Worm (Caenorhabditis elegans): ENCODE results near the gene chil-12.
"Not testable (repeated sequence)": the region's sequence is repeated elsewhere in the genome, so short reads cannot be mapped to it uniquely, and the experiment has no call there.

The chil-12 gene

ce11 chrV:15244456-15244855 lies 3.1 kb downstream of the chil-12 start, which contains the start of gene kin-30:
Gene kin-30, plus strand, starts transcription at chrV:15244756.
- TF ChIP-seq sptf-1 (tag; optimal IDR thresholded peaks at IDR 0.05) (no peak), ztf-11 (tag; optimal IDR thresholded peaks at IDR 0.05) (no peak), unc-39 (tag; optimal IDR thresholded peaks at IDR 0.05) (no peak), unc-120 (tag; optimal IDR thresholded peaks at IDR 0.05; ENCODE audit: poor library complexity, severe bottlenecking) (no peak), unc-62 (GFP tag; optimal IDR thresholded peaks at IDR 0.05) (no peak), blmp-1 (tag; optimal IDR thresholded peaks at IDR 0.05) (no peak), ceh-83 (GFP tag; optimal IDR thresholded peaks at IDR 0.05) (no peak), nhr-237 (tag; optimal IDR thresholded peaks at IDR 0.05) (no peak), hlh-1 (tag; optimal IDR thresholded peaks at IDR 0.05) (no peak), cnd-1 (tag; optimal IDR thresholded peaks at IDR 0.05) (no peak), lsy-2 (tag; optimal IDR thresholded peaks at IDR 0.05) (no peak), M03D4.4 (tag; optimal IDR thresholded peaks at IDR 0.05) (no peak), nhr-28 (tag; optimal IDR thresholded peaks at IDR 0.05) (no peak), flh-1 (GFP tag; optimal IDR thresholded peaks at IDR 0.05) (no peak), tbx-8 (GFP tag; optimal IDR thresholded peaks at IDR 0.05) (no peak), mep-1 (tag; optimal IDR thresholded peaks at IDR 0.05) (no peak)

- TF ChIP-seq mls-2 (tag; optimal IDR thresholded peaks at IDR 0.05); flh-1 (GFP tag; optimal IDR thresholded peaks at IDR 0.05); unc-62 (GFP tag; optimal IDR thresholded peaks at IDR 0.05): not testable (repeated sequence)
Observed at ce11 chrV:15250304-15250703, 8.9 kb downstream of the chil-12 start, which contains the start of gene srd-28. Gene srd-28, plus strand, starts transcription at chrV:15250604.

- TF ChIP-seq lin-13 (tag; optimal IDR thresholded peaks at IDR 0.05) (no peak), unc-120 (tag; optimal IDR thresholded peaks at IDR 0.05; ENCODE audit: poor library complexity, severe bottlenecking) (no peak), ceh-39 (tag; optimal IDR thresholded peaks at IDR 0.05) (no peak), zip-8 (tag; optimal IDR thresholded peaks at IDR 0.05) (no peak), mls-2 (tag; optimal IDR thresholded peaks at IDR 0.05) (no peak), M03D4.4 (tag; optimal IDR thresholded peaks at IDR 0.05) (no peak), sptf-1 (tag; optimal IDR thresholded peaks at IDR 0.05) (no peak)
Observed at ce11 chrV:15252082-15252481, 10.7 kb downstream of the chil-12 start, which contains the start of gene srbc-76. Gene srbc-76, plus strand, starts transcription at chrV:15252382.

- TF ChIP-seq mab-5 (tag; optimal IDR thresholded peaks at IDR 0.05): no peak
- TF ChIP-seq nhr-76 (tag; optimal IDR thresholded peaks at IDR 0.05): no peak
- no peak for TF ChIP-seq sem-2 (GFP tag; optimal IDR thresholded peaks at IDR 0.05)
Observed at ce11 chrV:15253529-15253928, 12.2 kb downstream of the chil-12 start, which contains the start of gene srbc-75. Gene srbc-75, plus strand, starts transcription at chrV:15253829.

ce11 chrV:15256669-15257068 lies 15.3 kb downstream of the chil-12 start, which contains the start of gene srsx-39:
Gene srsx-39, minus strand, starts transcription at chrV:15256769.
- not testable (repeated sequence) for TF ChIP-seq nhr-28, snpc-4, nhr-76 (tag; optimal IDR thresholded peaks at IDR 0.05)

ce11 chrV:15259049-15259448 lies 17.7 kb downstream of the chil-12 start, which contains the start of gene srsx-37:
Gene srsx-37, minus strand, starts transcription at chrV:15259149.
- TF ChIP-seq nhr-28 (tag; optimal IDR thresholded peaks at IDR 0.05): no peak

- TF ChIP-seq flh-1 (GFP tag; optimal IDR thresholded peaks at IDR 0.05): no peak
- no peak for TF ChIP-seq blmp-1 (tag; optimal IDR thresholded peaks at IDR 0.05)
- no peak for TF ChIP-seq mab-5 (tag; optimal IDR thresholded peaks at IDR 0.05)
- no peak for TF ChIP-seq zip-8 (tag; optimal IDR thresholded peaks at IDR 0.05)
- TF ChIP-seq tbx-8 (GFP tag; optimal IDR thresholded peaks at IDR 0.05): no peak
- TF ChIP-seq unc-39 (tag; optimal IDR thresholded peaks at IDR 0.05): no peak
- no peak for TF ChIP-seq lin-32 (GFP tag; optimal IDR thresholded peaks at IDR 0.05)
- TF ChIP-seq hlh-1 (tag; optimal IDR thresholded peaks at IDR 0.05): no peak
- TF ChIP-seq drap-1 (GFP tag; optimal IDR thresholded peaks at IDR 0.05): no peak
- TF ChIP-seq nhr-28 (tag; optimal IDR thresholded peaks at IDR 0.05): no peak
- TF ChIP-seq sptf-1 (tag; optimal IDR thresholded peaks at IDR 0.05): no peak
Observed at ce11 chrV:15259904-15260303, 18.5 kb downstream of the chil-12 start, which contains the start of gene M01B2.8. Gene M01B2.8, plus strand, starts transcription at chrV:15260204.
